Worm (Caenorhabditis elegans): ENCODE data around the gene C42C1.12.

- TF ChIP-seq dpl-1 (GFP tag; optimal IDR thresholded peaks at IDR 0.05) (no peak), ekl-4 (GFP tag; IDR thresholded peaks at IDR 0.05) (no peak), C17E4.6 (GFP tag; IDR thresholded peaks at IDR 0.05) (no peak), lag-1 (GFP tag; IDR thresholded peaks at IDR 0.05) (no peak), mxl-1 (tag; optimal IDR thresholded peaks at IDR 0.05) (no peak), mcd-1 (GFP tag; IDR thresholded peaks at IDR 0.05) (no peak), F23B12.7 (tag; optimal IDR thresholded peaks at IDR 0.05; ENCODE audit: insufficient read depth) (no peak), snpc-4 (GFP tag; optimal IDR thresholded peaks at IDR 0.05) (no peak), snpc-4 (tag; optimal IDR thresholded peaks at IDR 0.05) (no peak), cebp-1 (GFP tag; IDR thresholded peaks at IDR 0.05) (no peak), cebp-1 (tag; optimal IDR thresholded peaks at IDR 0.05) (no peak), F39B2.1 (GFP tag; IDR thresholded peaks at IDR 0.05) (no peak), mel-28 (tag; optimal IDR thresholded peaks at IDR 0.05; ENCODE audit: borderline replicate concordance) (no peak), F49E8.2 (tag; optimal IDR thresholded peaks at IDR 0.05; ENCODE audit: insufficient read depth) (no peak), ceh-40 (GFP tag; IDR thresholded peaks at IDR 0.05) (no peak)
These were observed 7.1 kb upstream of the C42C1.12 start, which contains the start of gene C42C1.9 for ce11 chrIV:12289149-12289548.

Measured in whole organism, young adult.